Fruit fly (Drosophila melanogaster) whole organism, prepupa: ENCODE data around the gene CG3857.

Experiments
- Blimp-1 ChIP-seq: fragments of 200-800 bp; sonication (Bioruptor generic); optimal IDR thresholded peaks from 3 replicates; lab custom pipeline; 2017; ENCODE audit warnings: missing biosample characterization, missing genetic modification characterization, mild to moderate bottlenecking, moderate library complexity, missing genetic modification reagents
- CG11294 ChIP-seq: fragments of 200-800 bp; sonication (Bioruptor generic); IDR thresholded peaks from 2 replicates; pipeline ENCODE4 v1.3.6; 2022; ENCODE audit warnings: missing biosample characterization, missing genetic modification characterization
- CG3032 ChIP-seq: fragments of 200-800 bp; optimal IDR thresholded peaks from 2 replicates; lab custom pipeline; 2019; ENCODE audit warnings: missing biosample characterization, mild to moderate bottlenecking, missing genetic modification characterization, moderate library complexity
- Hr39 ChIP-seq: fragments of 200-800 bp; sonication (Bioruptor generic); optimal IDR thresholded peaks from 2 replicates; lab custom pipeline; 2016; ENCODE audit warnings: missing biosample characterization, missing genetic modification characterization
- Hr4 ChIP-seq: fragments of 200-800 bp; sonication (Bioruptor generic); optimal IDR thresholded peaks from 3 replicates; lab custom pipeline; 2016; ENCODE audit warnings: missing biosample characterization, missing genetic modification characterization
- Lpt ChIP-seq: fragments of 200-800 bp; sonication (Bioruptor generic); optimal IDR thresholded peaks from 3 replicates; lab custom pipeline; 2016; ENCODE audit warnings: missing biosample characterization, missing genetic modification characterization
- OdsH ChIP-seq: fragments of 200-800 bp; sonication (Bioruptor generic); optimal IDR thresholded peaks from 3 replicates; lab custom pipeline; 2016; ENCODE audit warnings: missing biosample characterization, missing genetic modification characterization
- esn ChIP-seq: fragments of 200-800 bp; sonication (Bioruptor generic); optimal IDR thresholded peaks from 2 replicates; lab custom pipeline; 2016; ENCODE audit warnings: missing biosample characterization, mild to moderate bottlenecking, missing genetic modification characterization, moderate library complexity
- lz ChIP-seq: fragments of 200-800 bp; sonication (Bioruptor generic); optimal IDR thresholded peaks from 3 replicates; lab custom pipeline; 2016; ENCODE audit warnings: missing biosample characterization, missing genetic modification characterization
- topi ChIP-seq: fragments of 200-800 bp; sonication (Bioruptor generic); optimal IDR thresholded peaks from 3 replicates; lab custom pipeline; 2016; ENCODE audit warnings: missing biosample characterization, missing genetic modification characterization

dm6 chrX:1889926-1890325 lies 49.9 kb downstream of the CG3857 start, which contains the start of the genes trr and mRpL16:
- TF ChIP-seq Hr39 (GFP tag; lab: Kevin White, UChicago) (no peak), CG11294 (GFP tag; lab: Robert Waterston, UW) (no peak), Blimp-1 (GFP tag; lab: Kevin White, UChicago) (no peak), Hr4 (GFP tag; lab: Kevin White, UChicago) (no peak), CG3032 (tag; lab: Kevin White, UChicago) (peak; percentile 54), lz (GFP tag; lab: Kevin White, UChicago) (peak; percentile 44), esn (peak; percentile 44), topi (no peak), Lpt (GFP tag; lab: Kevin White, UChicago) (no peak), OdsH (GFP tag; lab: Kevin White, UChicago) (no peak)
